Worm (Caenorhabditis elegans): ENCODE results near the gene B0457.6.

DNA sequence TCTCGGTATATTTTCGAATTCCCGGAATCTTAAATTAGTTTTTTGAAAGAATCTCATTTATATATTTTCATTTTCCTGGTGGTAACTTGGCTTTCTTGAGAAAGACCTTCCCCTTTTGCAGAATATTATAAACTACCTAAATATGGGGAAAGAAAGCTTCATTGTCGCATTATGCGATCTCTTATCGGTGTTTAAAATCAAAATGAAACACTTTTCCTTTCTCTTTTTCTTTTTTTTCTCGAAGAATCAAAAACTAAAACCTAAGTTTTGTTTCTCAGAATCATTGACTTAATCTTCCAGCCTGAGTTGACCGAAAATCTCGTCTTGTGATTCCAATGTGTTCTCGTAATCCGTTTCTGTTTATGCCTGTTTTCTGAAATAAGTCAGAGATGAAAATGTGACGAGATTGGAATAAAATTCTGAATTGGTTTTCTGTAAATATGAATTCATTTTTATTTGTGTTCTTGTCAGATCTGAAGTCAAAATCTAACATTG is 9.7 kb upstream of the B0457.6 start:
- TF ChIP-seq F49E8.2 (tag; optimal IDR thresholded peaks at IDR 0.05; ENCODE audit: borderline replicate concordance) (no peak), ceh-82 (tag; optimal IDR thresholded peaks at IDR 0.05) (no peak), zag-1 (tag; optimal IDR thresholded peaks at IDR 0.05) (no peak), ama-1 (optimal IDR thresholded peaks at IDR 0.05) (no peak), attf-4 (tag; optimal IDR thresholded peaks at IDR 0.05) (no peak), jun-1 (tag; optimal IDR thresholded peaks at IDR 0.05) (no peak), nhr-42 (GFP tag; IDR thresholded peaks at IDR 0.05) (no peak), unc-62 (GFP tag; optimal IDR thresholded peaks at IDR 0.05 in 1 of 2) (no peak), unc-62 (tag; optimal IDR thresholded peaks at IDR 0.05) (no peak), mep-1 (tag; optimal IDR thresholded peaks at IDR 0.05) (no peak), unc-130 (GFP tag; optimal IDR thresholded peaks at IDR 0.05) (no peak), egl-27 (tag; optimal IDR thresholded peaks at IDR 0.05) (no peak)

Data from whole organism, L4 larva.